Worm (Caenorhabditis elegans) whole organism, young adult: Measurements from ENCODE around the gene morc-1.

Source experiments
- B0261.1 ChIP-seq: sonication (generic microtip); optimal IDR thresholded peaks from 2 replicates; lab custom pipeline; 2016; ENCODE audit warnings: mild to moderate bottlenecking, missing genetic modification characterization, moderate library complexity, missing compliant biosample characterization
- C06A6.2 ChIP-seq: fragments of 200-800 bp; sonication (Bioruptor generic); conservative IDR thresholded peaks from 2 replicates; pipeline ENCODE4 v1.3.6; 2022; ENCODE audit warnings: missing genetic modification characterization, missing compliant biosample characterization
- C17E4.6 ChIP-seq: fragments of 200-800 bp; sonication (Bioruptor generic); IDR thresholded peaks from 2 replicates; pipeline ENCODE4 v1.3.6; 2022; ENCODE audit warnings: missing genetic modification reagents, missing genetic modification characterization, missing compliant biosample characterization
- K11D2.4 ChIP-seq: fragments of 200-800 bp; sonication (Bioruptor generic); IDR thresholded peaks from 2 replicates; pipeline ENCODE4 v1.3.6; 2022; ENCODE audit warnings: missing genetic modification reagents, missing genetic modification characterization, missing compliant biosample characterization
- K12H6.12 ChIP-seq: fragments of 200-800 bp; sonication (Bioruptor generic); optimal IDR thresholded peaks from 2 replicates; lab custom pipeline; 2018; ENCODE audit warnings: mild to moderate bottlenecking, missing genetic modification characterization, missing compliant biosample characterization
- Y53G8AR.9 ChIP-seq: fragments of 200-800 bp; sonication (Bioruptor generic); conservative IDR thresholded peaks from 2 replicates; pipeline ENCODE4 v1.3.6; 2022; ENCODE audit warnings: missing genetic modification reagents, missing genetic modification characterization, missing compliant biosample characterization
- akir-1 ChIP-seq: fragments of 200-800 bp; sonication (Bioruptor generic); optimal IDR thresholded peaks from 2 replicates; lab custom pipeline; 2018; ENCODE audit warnings: mild to moderate bottlenecking, missing genetic modification characterization, moderate library complexity, missing compliant biosample characterization
- ama-1 ChIP-seq, 3 experiments: fragments of 150-350 bp in 1 of 3; sonication (generic microtip) in 2 of 3; optimal IDR thresholded peaks; 2 replicates each; lab custom pipeline; 2014 to 2018; ENCODE audit warnings: missing biosample characterization in 2 of 3, missing genetic modification characterization in 2 of 3, missing genetic modification reagents in 2 of 3
- aptf-2 ChIP-seq: fragments of 200-800 bp; sonication (Bioruptor generic); conservative IDR thresholded peaks from 2 replicates; pipeline ENCODE4 v1.3.6; 2022; ENCODE audit warnings: missing genetic modification reagents, missing genetic modification characterization, missing compliant biosample characterization
- attf-3 ChIP-seq: fragments of 200-800 bp; sonication (Bioruptor generic); conservative IDR thresholded peaks from 2 replicates; pipeline ENCODE4 v1.3.6; 2022; ENCODE audit warnings: missing genetic modification reagents, missing genetic modification characterization, missing compliant biosample characterization
- attf-5 ChIP-seq: fragments of 200-800 bp; sonication (Bioruptor generic); optimal IDR thresholded peaks from 2 replicates; lab custom pipeline; 2018; ENCODE audit warnings: mild to moderate bottlenecking, missing genetic modification characterization, missing compliant biosample characterization
- ccch-3 ChIP-seq: fragments of 200-800 bp; sonication (Bioruptor generic); optimal IDR thresholded peaks from 2 replicates; lab custom pipeline; 2018; ENCODE audit warnings: mild to moderate bottlenecking, missing genetic modification characterization, missing compliant biosample characterization
- cebp-1 ChIP-seq, 2 experiments: fragments of 200-800 bp in 1 of 2; sonication (Bioruptor generic) in 1 of 2; sonication (generic microtip) in 1 of 2; IDR thresholded peaks in 1 of 2; optimal IDR thresholded peaks in 1 of 2; 2 replicates each; pipeline versions ENCODE4 v1.3.6 to Lab custom; 2017 to 2022; ENCODE audit warnings: missing compliant biosample characterization in 2 of 2, missing genetic modification characterization in 2 of 2, mild to moderate bottlenecking in 1 of 2, missing genetic modification reagents in 1 of 2, moderate library complexity in 1 of 2
- cebp-2 ChIP-seq: fragments of 200-800 bp; sonication (Bioruptor generic); IDR thresholded peaks from 2 replicates; pipeline ENCODE4 v1.3.6; 2022; ENCODE audit warnings: missing genetic modification characterization, missing compliant biosample characterization
- ceh-100 ChIP-seq: fragments of 200-800 bp; sonication (Bioruptor generic); IDR thresholded peaks from 2 replicates; pipeline ENCODE4 v1.3.6; 2022; ENCODE audit warnings: missing genetic modification reagents, missing genetic modification characterization, missing compliant biosample characterization
- ceh-27 ChIP-seq: fragments of 200-800 bp; sonication (Bioruptor generic); optimal IDR thresholded peaks from 2 replicates; lab custom pipeline; 2018; ENCODE audit warnings: mild to moderate bottlenecking, missing genetic modification characterization, moderate library complexity, missing compliant biosample characterization
- ceh-79 ChIP-seq: sonication (generic microtip); optimal IDR thresholded peaks from 2 replicates; lab custom pipeline; 2017; ENCODE audit warnings: mild to moderate bottlenecking, missing genetic modification characterization, missing compliant biosample characterization
- dpl-1 ChIP-seq: fragments of 150-350 bp; optimal IDR thresholded peaks from 2 replicates; lab custom pipeline; 2014; ENCODE audit warnings: missing biosample characterization, missing genetic modification reagents, missing genetic modification characterization
- hlh-12 ChIP-seq: sonication (generic microtip); optimal IDR thresholded peaks from 2 replicates; lab custom pipeline; 2016; ENCODE audit warnings: missing genetic modification characterization, missing compliant biosample characterization
- hlh-26 ChIP-seq: fragments of 200-800 bp; sonication (Bioruptor generic); conservative IDR thresholded peaks from 2 replicates; pipeline ENCODE4 v1.3.6; 2022; ENCODE audit warnings: missing genetic modification reagents, missing genetic modification characterization, missing compliant biosample characterization
- hmg-1.2 ChIP-seq: fragments of 200-800 bp; sonication (Bioruptor generic); IDR thresholded peaks from 2 replicates; pipeline ENCODE4 v1.3.6; 2022; ENCODE audit warnings: missing genetic modification reagents, missing genetic modification characterization, missing compliant biosample characterization
- let-526 ChIP-seq: fragments of 200-800 bp; sonication (Bioruptor generic); IDR thresholded peaks from 2 replicates; pipeline ENCODE4 v1.3.6; 2022; ENCODE audit warnings: missing genetic modification reagents, missing genetic modification characterization, missing compliant biosample characterization
- lin-35 ChIP-seq, 3 experiments: fragments of 150-350 bp in 2 of 3; sonication (generic microtip) in 1 of 3; optimal IDR thresholded peaks; 2 replicates each; lab custom pipeline; 2014 to 2018; ENCODE audit warnings: missing biosample characterization in 3 of 3, missing genetic modification characterization in 3 of 3, missing genetic modification reagents in 3 of 3
- madf-6 ChIP-seq: fragments of 200-800 bp; sonication (Bioruptor generic); IDR thresholded peaks from 2 replicates; pipeline ENCODE4 v1.3.6; 2022; ENCODE audit warnings: missing genetic modification reagents, missing genetic modification characterization, missing compliant biosample characterization
- nhr-27 ChIP-seq: fragments of 200-800 bp; sonication (Bioruptor generic); optimal IDR thresholded peaks from 2 replicates; lab custom pipeline; 2018; ENCODE audit warnings: mild to moderate bottlenecking, missing genetic modification characterization, moderate library complexity, missing compliant biosample characterization
- nhr-90 ChIP-seq: sonication (generic microtip); optimal IDR thresholded peaks from 2 replicates; lab custom pipeline; 2016; ENCODE audit warnings: missing genotype, mild to moderate bottlenecking, missing genetic modification characterization, missing compliant biosample characterization
- rec-8 ChIP-seq, 2 experiments: sonication (generic microtip); optimal IDR thresholded peaks; 2 replicates each; lab custom pipeline; 2016; ENCODE audit warnings: mild to moderate bottlenecking in 2 of 2, missing genetic modification characterization in 2 of 2, missing genetic modification reagents in 2 of 2, missing genotype in 2 of 2, missing biosample characterization in 1 of 2, missing compliant biosample characterization in 1 of 2, moderate library complexity in 1 of 2
- repo-1 ChIP-seq: sonication (generic microtip); optimal IDR thresholded peaks from 2 replicates; lab custom pipeline; 2017; ENCODE audit warnings: mild to moderate bottlenecking, missing genetic modification characterization, missing compliant biosample characterization
- rpc-1 ChIP-seq, 2 experiments: fragments of 150-350 bp in 1 of 2; sonication (generic microtip) in 1 of 2; optimal IDR thresholded peaks; 2 replicates each; lab custom pipeline; 2014 to 2018; ENCODE audit warnings: missing biosample characterization in 1 of 2, missing genetic modification characterization in 1 of 2, missing genetic modification reagents in 1 of 2, missing genotype in 1 of 2
- snpc-1.3 ChIP-seq: sonication (generic microtip); optimal IDR thresholded peaks from 2 replicates; lab custom pipeline; 2017; ENCODE audit warnings: missing genetic modification characterization, mild to moderate bottlenecking, missing compliant biosample characterization, antibody characterized with exemption, moderate library complexity, missing genotype, missing genetic modification reagents; ENCODE audit not compliant: insufficient read depth
- snpc-3.4 ChIP-seq: sonication (generic microtip); optimal IDR thresholded peaks from 2 replicates; lab custom pipeline; 2017; ENCODE audit warnings: missing genetic modification characterization, mild to moderate bottlenecking, missing compliant biosample characterization, antibody characterized with exemption, moderate library complexity, missing genotype, missing genetic modification reagents
- somi-1 ChIP-seq: fragments of 200-800 bp; sonication (Bioruptor generic); optimal IDR thresholded peaks from 2 replicates; lab custom pipeline; 2018; ENCODE audit warnings: mild to moderate bottlenecking, missing genetic modification characterization, missing compliant biosample characterization
- zfh-2 ChIP-seq: fragments of 200-800 bp; sonication (Bioruptor generic); conservative IDR thresholded peaks from 2 replicates; pipeline ENCODE4 v1.3.6; 2022; ENCODE audit warnings: missing genetic modification reagents, missing genetic modification characterization, missing compliant biosample characterization
- ztf-22 ChIP-seq: fragments of 200-800 bp; sonication (Bioruptor generic); optimal IDR thresholded peaks from 2 replicates; lab custom pipeline; 2018; ENCODE audit warnings: mild to moderate bottlenecking, missing genetic modification characterization, moderate library complexity, missing compliant biosample characterization

morc-1 gene

ce11 chrIII:5169699-5170098, 37.0 kb downstream of the morc-1 start, which contains the start of gene ulp-1:
ulp-1 (minus strand) TSS chrIII:5169799.
- TF ChIP-seq akir-1 (GFP tag; lab: Kevin White, UChicago), result no peak
- no peak for TF ChIP-seq ama-1 (optimal IDR thresholded peaks at IDR 0.05; lab: Kevin White, UChicago)
- TF ChIP-seq ama-1 (GFP tag; optimal IDR thresholded peaks at IDR 0.05; lab: Kevin White, UChicago), result peak in 1 of 2 experiments; percentile 16
- TF ChIP-seq ceh-100, result peak; percentile 27; the same call in 1 of the 2 replicates
- peak; percentile 32 for TF ChIP-seq madf-6
- no peak for TF ChIP-seq cebp-2 (GFP tag; lab: Robert Waterston, UW)
- no peak for TF ChIP-seq lin-35 (GFP tag; optimal IDR thresholded peaks at IDR 0.05; lab: Kevin White, UChicago)
- TF ChIP-seq repo-1 (tag; lab: Kevin White, UChicago), result peak; percentile 22
- TF ChIP-seq hlh-12, result no peak
- TF ChIP-seq ceh-79 (tag; lab: Kevin White, UChicago), result no peak
- TF ChIP-seq hlh-26 (GFP tag; lab: Robert Waterston, UW), result no peak
- TF ChIP-seq, all 124 proteins: peak for 4

ce11 chrIII:5165745-5166144, 41.0 kb downstream of the morc-1 start:
- TF ChIP-seq cebp-1 (GFP tag; IDR thresholded peaks at IDR 0.05; lab: Robert Waterston, UW), result no peak
- TF ChIP-seq cebp-1 (tag; optimal IDR thresholded peaks at IDR 0.05; lab: Kevin White, UChicago), result peak; percentile 8
- TF ChIP-seq snpc-1.3 (tag; lab: Kevin White, UChicago), result no peak
- no peak for TF ChIP-seq C17E4.6 (GFP tag; lab: Robert Waterston, UW)
- TF ChIP-seq nhr-90 (tag; lab: Kevin White, UChicago), result no peak

- TF ChIP-seq snpc-3.4 (tag; lab: Kevin White, UChicago), result no peak
- TF ChIP-seq let-526, result no peak
- TF ChIP-seq ama-1 (optimal IDR thresholded peaks at IDR 0.05; lab: Kevin White, UChicago), result no peak
- TF ChIP-seq ama-1 (GFP tag; optimal IDR thresholded peaks at IDR 0.05; lab: Kevin White, UChicago), result no peak
- no peak for TF ChIP-seq rpc-1 (optimal IDR thresholded peaks at IDR 0.05; lab: Kevin White, UChicago)
- no peak for TF ChIP-seq rpc-1 (tag; optimal IDR thresholded peaks at IDR 0.05; lab: Kevin White, UChicago)
- no peak for TF ChIP-seq zfh-2 (GFP tag; lab: Robert Waterston, UW)
Measured at ce11 chrIII:5165211-5165610, 41.5 kb downstream of the morc-1 start, which contains the start of gene T10F2.2. T10F2.2 (minus strand) TSS chrIII:5165311.

ce11 chrIII:5162820-5163631, 43.7 kb downstream of the morc-1 start, which contains the start of gene gars-1:
gars-1 (minus strand) TSS chrIII:5163627.
- no peak for TF ChIP-seq ccch-3 (GFP tag; lab: Kevin White, UChicago)
- peak; percentile 41; the same call in 1 of the 2 replicates for TF ChIP-seq hmg-1.2
- 0 out of 2 replicates have a peak, but pooled peaks have one; percentile 27 for TF ChIP-seq Y53G8AR.9 (GFP tag; lab: Robert Waterston, UW)
- TF ChIP-seq cebp-1 (GFP tag; IDR thresholded peaks at IDR 0.05; lab: Robert Waterston, UW), result peak; percentile 91
- TF ChIP-seq cebp-1 (tag; optimal IDR thresholded peaks at IDR 0.05; lab: Kevin White, UChicago), result peak; percentile 98
- no peak for TF ChIP-seq B0261.1 (tag; lab: Kevin White, UChicago)
- peak; percentile 62 for TF ChIP-seq attf-5 (GFP tag; lab: Kevin White, UChicago)
- TF ChIP-seq madf-6, result peak; percentile 29; the same call in 1 of the 2 replicates
- no peak for TF ChIP-seq ceh-27 (GFP tag; lab: Kevin White, UChicago)

ce11 chrIII:5160803-5161202, 45.9 kb downstream of the morc-1 start:
- no peak for TF ChIP-seq K12H6.12
- TF ChIP-seq somi-1 (GFP tag; lab: Kevin White, UChicago), result no peak
- TF ChIP-seq dpl-1, result no peak
- TF ChIP-seq rec-8 (tag; optimal IDR thresholded peaks at IDR 0.05; lab: Kevin White, UChicago), result no peak
- TF ChIP-seq nhr-27 (tag; lab: Kevin White, UChicago), result no peak
- TF ChIP-seq C06A6.2 (GFP tag; lab: Robert Waterston, UW), result no peak
- no peak for TF ChIP-seq ztf-22 (GFP tag; lab: Kevin White, UChicago)
- no peak for TF ChIP-seq attf-3
- no peak for TF ChIP-seq K11D2.4 (GFP tag; lab: Robert Waterston, UW)
- no peak for TF ChIP-seq ceh-79 (tag; lab: Kevin White, UChicago)
- no peak for TF ChIP-seq aptf-2 (GFP tag; lab: Robert Waterston, UW)
